Worm (Caenorhabditis elegans): ENCODE results near the gene C06H2.7.

ce11 chrV:11127197-11127596 is 17.4 kb downstream of the C06H2.7 start, which contains the start of gene jmjd-5:
- TF ChIP-seq drap-1 (GFP tag; optimal IDR thresholded peaks at IDR 0.05) (no peak), ces-1 (GFP tag; optimal IDR thresholded peaks at IDR 0.05) (no peak), mab-5 (tag; optimal IDR thresholded peaks at IDR 0.05) (no peak), cnd-1 (tag; optimal IDR thresholded peaks at IDR 0.05) (no peak), snpc-4 (tag; optimal IDR thresholded peaks at IDR 0.05) (no peak), mep-1 (tag; optimal IDR thresholded peaks at IDR 0.05) (no peak), nhr-76 (tag; optimal IDR thresholded peaks at IDR 0.05) (no peak), pha-4 (tag; optimal IDR thresholded peaks at IDR 0.05) (no peak)
